Fruit fly (Drosophila melanogaster) whole organism, wandering third instar larva: Measurements from ENCODE around the gene Phs.

Experiments used
- Abd-B ChIP-seq: fragments of >200 bp; optimal IDR thresholded peaks from 2 replicates; lab custom pipeline; 2017; ENCODE audit warnings: missing biosample characterization, missing genetic modification characterization
- CG32264 ChIP-seq: fragments of 200-800 bp; sonication (Bioruptor generic); optimal IDR thresholded peaks from 2 replicates; lab custom pipeline; 2016; ENCODE audit warnings: missing biosample characterization, missing genetic modification characterization
- CrebA ChIP-seq: fragments of 200-800 bp; sonication (Bioruptor generic); optimal IDR thresholded peaks from 2 replicates; lab custom pipeline; 2016; ENCODE audit warnings: missing biosample characterization, mild to moderate bottlenecking, missing genetic modification characterization, borderline replicate concordance
- Hr78 ChIP-seq: fragments of >200 bp; optimal IDR thresholded peaks from 2 replicates; lab custom pipeline; 2017; ENCODE audit warnings: missing biosample characterization, missing genetic modification characterization
- Vsx2 ChIP-seq: fragments of 200-300, 225-300 bp; sonication (Bioruptor generic); optimal IDR thresholded peaks from 2 replicates; lab custom pipeline; 2018; ENCODE audit warnings: missing biosample characterization, missing genetic modification characterization; ENCODE audit not compliant: partially characterized antibody
- jim ChIP-seq: fragments of 175-275, 200-325 bp; sonication (Bioruptor generic); optimal IDR thresholded peaks from 2 replicates; lab custom pipeline; 2016; ENCODE audit warnings: missing biosample characterization, mild to moderate bottlenecking, missing genetic modification characterization
- lola ChIP-seq: fragments of >200 bp; optimal IDR thresholded peaks from 2 replicates; lab custom pipeline; 2017; ENCODE audit warnings: missing biosample characterization, missing genetic modification characterization
- pan ChIP-seq: fragments of >200 bp; optimal IDR thresholded peaks from 2 replicates; lab custom pipeline; 2017
- rgr ChIP-seq: fragments of 200-800 bp; sonication (Bioruptor generic); optimal IDR thresholded peaks from 3 replicates; lab custom pipeline; 2016; ENCODE audit warnings: missing biosample characterization, mild to moderate bottlenecking, missing genetic modification characterization

dm6 chr3L:15636978-15637377 lies 17.3 kb downstream of the Phs start:
- TF ChIP-seq Vsx2, result no peak
- TF ChIP-seq rgr (GFP tag; lab: Kevin White, UChicago), result no peak
- TF ChIP-seq Hr78, result no peak
- no peak for TF ChIP-seq pan (lab: Kevin White, UChicago)
- no peak for TF ChIP-seq jim (GFP tag; lab: Kevin White, UChicago)
- TF ChIP-seq CrebA (GFP tag; lab: Kevin White, UChicago), result no peak
- no peak for TF ChIP-seq Abd-B (GFP tag; lab: Kevin White, UChicago)
- TF ChIP-seq lola (GFP tag; lab: Kevin White, UChicago), result no peak
- no peak for TF ChIP-seq CG32264
